Fruit fly (Drosophila melanogaster) whole organism, wandering third instar larva: ENCODE results near the gene Jon25Biii.

Experiments
- Abd-B ChIP-seq: fragments of >200 bp; optimal IDR thresholded peaks from 2 replicates; lab custom pipeline; 2017; ENCODE audit warnings: missing biosample characterization, missing genetic modification characterization
- CG32264 ChIP-seq: fragments of 200-800 bp; sonication (Bioruptor generic); optimal IDR thresholded peaks from 2 replicates; lab custom pipeline; 2016; ENCODE audit warnings: missing biosample characterization, missing genetic modification characterization
- CG9705 ChIP-seq: fragments of 200-800 bp; sonication (Bioruptor generic); optimal IDR thresholded peaks from 2 replicates; lab custom pipeline; 2018; ENCODE audit warnings: missing biosample characterization, mild to moderate bottlenecking, missing genetic modification characterization
- CrebA ChIP-seq: fragments of 200-800 bp; sonication (Bioruptor generic); optimal IDR thresholded peaks from 2 replicates; lab custom pipeline; 2016; ENCODE audit warnings: missing biosample characterization, mild to moderate bottlenecking, missing genetic modification characterization, borderline replicate concordance
- Dfd ChIP-seq: fragments of >200 bp; optimal IDR thresholded peaks from 2 replicates; lab custom pipeline; 2017; ENCODE audit warnings: missing biosample characterization, missing genetic modification characterization
- Dif ChIP-seq: fragments of 200-275, 200-300 bp; sonication (Bioruptor generic); optimal IDR thresholded peaks from 2 replicates; lab custom pipeline; 2018; ENCODE audit warnings: missing biosample characterization, missing genetic modification characterization; ENCODE audit not compliant: partially characterized antibody
- GATAd ChIP-seq: sonication (Bioruptor generic); optimal IDR thresholded peaks from 2 replicates; lab custom pipeline; 2016; ENCODE audit warnings: missing biosample characterization, missing genetic modification characterization
- HLH106 ChIP-seq: fragments of 200-800 bp; optimal IDR thresholded peaks from 3 replicates; lab custom pipeline; 2019; ENCODE audit warnings: missing biosample characterization, mild to moderate bottlenecking, missing genetic modification characterization, moderate library complexity
- Hnf4 ChIP-seq: fragments of 200-800 bp; sonication (Bioruptor generic); optimal IDR thresholded peaks from 2 replicates; lab custom pipeline; 2016; ENCODE audit warnings: missing biosample characterization, mild to moderate bottlenecking, missing genetic modification characterization
- Hr78 ChIP-seq: fragments of >200 bp; optimal IDR thresholded peaks from 2 replicates; lab custom pipeline; 2017; ENCODE audit warnings: missing biosample characterization, missing genetic modification characterization
- Hr83 ChIP-seq: fragments of 200-300 bp; sonication (Bioruptor generic); optimal IDR thresholded peaks from 2 replicates; lab custom pipeline; 2016; ENCODE audit warnings: missing biosample characterization, mild to moderate bottlenecking, missing genetic modification characterization, moderate library complexity; ENCODE audit not compliant: poor library complexity, severe bottlenecking
- Jra ChIP-seq: sonication (Bioruptor generic); optimal IDR thresholded peaks from 2 replicates; lab custom pipeline; 2016; ENCODE audit warnings: missing biosample characterization, missing genetic modification characterization
- Mio ChIP-seq: sonication (Bioruptor generic); optimal IDR thresholded peaks from 2 replicates; lab custom pipeline; 2016; ENCODE audit warnings: missing biosample characterization, missing genetic modification characterization
- Myc ChIP-seq: fragments of >200 bp; optimal IDR thresholded peaks from 2 replicates; lab custom pipeline; 2017
- N ChIP-seq: fragments of >200 bp; optimal IDR thresholded peaks from 2 replicates; lab custom pipeline; 2018; ENCODE audit warnings: missing biosample characterization, missing external identifiers, missing genetic modification characterization
- OdsH ChIP-seq: fragments of 200-800 bp; sonication (Bioruptor generic); optimal IDR thresholded peaks from 2 replicates; lab custom pipeline; 2016; ENCODE audit warnings: missing biosample characterization, mild to moderate bottlenecking, missing genetic modification characterization
- Rel ChIP-seq, 2 experiments: fragments of 200-800 bp; sonication (Bioruptor generic) in 1 of 2; optimal IDR thresholded peaks; 2 replicates in 1 of 2; 3 replicates in 1 of 2; lab custom pipeline; 2016 to 2019; ENCODE audit warnings: mild to moderate bottlenecking in 2 of 2, missing biosample characterization in 2 of 2, missing genetic modification characterization in 2 of 2, moderate library complexity in 1 of 2
- Sp1 ChIP-seq: fragments of 200-800 bp; sonication (Bioruptor generic); optimal IDR thresholded peaks from 3 replicates; lab custom pipeline; 2019; ENCODE audit warnings: missing biosample characterization, mild to moderate bottlenecking, missing genetic modification characterization, moderate library complexity
- Vsx2 ChIP-seq: fragments of 200-300, 225-300 bp; sonication (Bioruptor generic); optimal IDR thresholded peaks from 2 replicates; lab custom pipeline; 2018; ENCODE audit warnings: missing biosample characterization, missing genetic modification characterization; ENCODE audit not compliant: partially characterized antibody
- br ChIP-seq: fragments of 200-800 bp; sonication (Bioruptor generic); optimal IDR thresholded peaks from 2 replicates; lab custom pipeline; 2016; ENCODE audit warnings: missing biosample characterization, missing genetic modification characterization
- brk ChIP-seq: fragments of 200-800 bp; sonication (Bioruptor generic); optimal IDR thresholded peaks from 2 replicates; lab custom pipeline; 2016; ENCODE audit warnings: missing biosample characterization, mild to moderate bottlenecking, missing genetic modification characterization
- dl ChIP-seq, 2 experiments: fragments of 175-275, 200-275 bp in 1 of 2; fragments of 200-275 bp in 1 of 2; sonication (Bioruptor generic); optimal IDR thresholded peaks; lab custom pipeline; 2018; ENCODE audit warnings: mild to moderate bottlenecking in 2 of 2, missing biosample characterization in 2 of 2, missing genetic modification characterization in 2 of 2, moderate library complexity in 2 of 2; ENCODE audit not compliant: partially characterized antibody in 2 of 2, insufficient read depth in 1 of 2
- dmrt93B ChIP-seq: fragments of 200-800 bp; sonication (Bioruptor generic); optimal IDR thresholded peaks from 2 replicates; lab custom pipeline; 2018; ENCODE audit warnings: missing biosample characterization, mild to moderate bottlenecking, missing genetic modification characterization
- dsf ChIP-seq: sonication (Bioruptor generic); optimal IDR thresholded peaks from 2 replicates; lab custom pipeline; 2016; ENCODE audit warnings: missing biosample characterization, missing genetic modification characterization, borderline replicate concordance
- ey ChIP-seq: fragments of 200-800 bp; sonication (Bioruptor generic); optimal IDR thresholded peaks from 2 replicates; lab custom pipeline; 2016; ENCODE audit warnings: missing biosample characterization, missing genetic modification characterization
- foxo ChIP-seq, 2 experiments: fragments of 200-800 bp; sonication (Bioruptor generic); optimal IDR thresholded peaks; 2 replicates in 1 of 2; 3 replicates in 1 of 2; lab custom pipeline; 2016 to 2017; ENCODE audit warnings: missing biosample characterization in 2 of 2, missing genetic modification characterization in 2 of 2
- fru ChIP-seq: fragments of 200-800 bp; sonication (Bioruptor generic); optimal IDR thresholded peaks from 3 replicates; lab custom pipeline; 2016; ENCODE audit warnings: missing biosample characterization, mild to moderate bottlenecking, missing genetic modification characterization
- h ChIP-seq: fragments of 200-800 bp; sonication (Bioruptor generic); optimal IDR thresholded peaks from 3 replicates; lab custom pipeline; 2016; ENCODE audit warnings: missing biosample characterization, mild to moderate bottlenecking, missing genetic modification characterization
- jim ChIP-seq: fragments of 175-275, 200-325 bp; sonication (Bioruptor generic); optimal IDR thresholded peaks from 2 replicates; lab custom pipeline; 2016; ENCODE audit warnings: missing biosample characterization, mild to moderate bottlenecking, missing genetic modification characterization
- lola ChIP-seq: fragments of >200 bp; optimal IDR thresholded peaks from 2 replicates; lab custom pipeline; 2017; ENCODE audit warnings: missing biosample characterization, missing genetic modification characterization
- pan ChIP-seq: fragments of >200 bp; optimal IDR thresholded peaks from 2 replicates; lab custom pipeline; 2017
- psq ChIP-seq: fragments of 200-800 bp; sonication (Bioruptor generic); optimal IDR thresholded peaks from 3 replicates; lab custom pipeline; 2017; ENCODE audit warnings: missing biosample characterization, mild to moderate bottlenecking, missing genetic modification characterization, moderate library complexity
- rgr ChIP-seq: fragments of 200-800 bp; sonication (Bioruptor generic); optimal IDR thresholded peaks from 3 replicates; lab custom pipeline; 2016; ENCODE audit warnings: missing biosample characterization, mild to moderate bottlenecking, missing genetic modification characterization
- sage ChIP-seq: fragments of 200-800 bp; sonication (Bioruptor generic); optimal IDR thresholded peaks from 2 replicates; lab custom pipeline; 2016; ENCODE audit warnings: missing biosample characterization, mild to moderate bottlenecking, missing genetic modification characterization
- sv ChIP-seq: fragments of 200-800 bp; sonication (Bioruptor generic); optimal IDR thresholded peaks from 3 replicates; lab custom pipeline; 2016; ENCODE audit warnings: missing biosample characterization, missing genetic modification characterization
- tai ChIP-seq: sonication (Bioruptor generic); optimal IDR thresholded peaks from 2 replicates; lab custom pipeline; 2016; ENCODE audit warnings: missing biosample characterization, missing genetic modification characterization
- usp ChIP-seq: fragments of >200 bp; optimal IDR thresholded peaks from 2 replicates; lab custom pipeline; 2017; ENCODE audit warnings: missing biosample characterization, missing genetic modification characterization
- woc ChIP-seq: sonication (Bioruptor generic); optimal IDR thresholded peaks from 2 replicates; lab custom pipeline; 2016; ENCODE audit warnings: missing biosample characterization, mild to moderate bottlenecking, missing genetic modification characterization

The Jon25Biii gene

dm6 chr2L:4950667-4951066 is at the start of gene Jon25Biii:
Gene Jon25Biii, minus strand, starts transcription at chr2L:4950767.
- TF ChIP-seq dmrt93B: no peak
- TF ChIP-seq Mio (GFP tag; lab: Kevin White, UChicago): no peak
- TF ChIP-seq ey (GFP tag; lab: Kevin White, UChicago): no peak
- no peak for TF ChIP-seq pan (lab: Kevin White, UChicago)
- no peak for TF ChIP-seq jim (GFP tag; lab: Kevin White, UChicago)
- no peak for TF ChIP-seq psq
- TF ChIP-seq N: no peak
- TF ChIP-seq OdsH (GFP tag; lab: Kevin White, UChicago): no peak
- no peak for TF ChIP-seq Hr83
- no peak for TF ChIP-seq lola (GFP tag; lab: Kevin White, UChicago)
- no peak for TF ChIP-seq fru (GFP tag; lab: Kevin White, UChicago)
- TF ChIP-seq Vsx2 (GFP tag; lab: Kevin White, UChicago): no peak
- TF ChIP-seq brk (GFP tag; lab: Kevin White, UChicago): no peak
- no peak for TF ChIP-seq Hnf4 (GFP tag; lab: Kevin White, UChicago)
- no peak for TF ChIP-seq rgr (GFP tag; lab: Kevin White, UChicago)
- TF ChIP-seq usp (GFP tag; lab: Kevin White, UChicago): no peak
- no peak for TF ChIP-seq Dfd (GFP tag; lab: Kevin White, UChicago)
- no peak for TF ChIP-seq Rel (GFP tag; optimal IDR thresholded peaks at IDR 0.05; lab: Kevin White, UChicago)
- TF ChIP-seq Rel (tag; optimal IDR thresholded peaks at IDR 0.05; lab: Kevin White, UChicago): no peak
- no peak for TF ChIP-seq HLH106 (tag; lab: Kevin White, UChicago)

dm6 chr2L:4999389-5000032 is 48.9 kb upstream of the Jon25Biii start:
- TF ChIP-seq jim (GFP tag; lab: Kevin White, UChicago) (no peak), GATAd (GFP tag; lab: Kevin White, UChicago) (no peak), Dif (GFP tag; lab: Kevin White, UChicago) (no peak), brk (GFP tag; lab: Kevin White, UChicago) (peak; percentile 25), Jra (no peak), dmrt93B (peak; percentile 23), Mio (GFP tag; lab: Kevin White, UChicago) (peak; percentile 49), dl (GFP tag; optimal IDR thresholded peaks at IDR 0.05; lab: Kevin White, UChicago; ENCODE audit: insufficient read depth in 1 of 2, partially characterized antibody in 2 of 2) (no peak), Hr78 (GFP tag; lab: Kevin White, UChicago) (no peak), OdsH (GFP tag; lab: Kevin White, UChicago) (peak; percentile 59), ey (GFP tag; lab: Kevin White, UChicago) (peak; percentile 81), foxo (GFP tag; optimal IDR thresholded peaks at IDR 0.05; lab: Kevin White, UChicago) (peak; percentile 24 to 84), Rel (GFP tag; optimal IDR thresholded peaks at IDR 0.05; lab: Kevin White, UChicago) (no peak), Rel (tag; optimal IDR thresholded peaks at IDR 0.05; lab: Kevin White, UChicago) (peak; percentile 7), tai (GFP tag; lab: Kevin White, UChicago) (peak; percentile 73), Hr83 (no peak), CrebA (GFP tag; lab: Kevin White, UChicago) (peak; percentile 44), Myc (lab: Kevin White, UChicago) (no peak), HLH106 (tag; lab: Kevin White, UChicago) (peak; percentile 79), sage (GFP tag; lab: Kevin White, UChicago) (no peak), Dfd (GFP tag; lab: Kevin White, UChicago) (no peak), lola (GFP tag; lab: Kevin White, UChicago) (no peak), Vsx2 (GFP tag; lab: Kevin White, UChicago) (no peak), CG9705 (GFP tag; lab: Kevin White, UChicago) (peak; percentile 27), br (GFP tag; lab: Kevin White, UChicago) (peak; percentile 79), Hnf4 (GFP tag; lab: Kevin White, UChicago) (peak; percentile 75), pan (lab: Kevin White, UChicago) (no peak), fru (GFP tag; lab: Kevin White, UChicago) (peak; percentile 73), rgr (GFP tag; lab: Kevin White, UChicago) (peak; percentile 81), CG32264 (GFP tag; lab: Kevin White, UChicago) (peak; percentile 56), dsf (GFP tag; lab: Kevin White, UChicago) (no peak), usp (GFP tag; lab: Kevin White, UChicago) (no peak), Abd-B (GFP tag; lab: Kevin White, UChicago) (no peak), psq (peak; percentile 7), woc (GFP tag; lab: Kevin White, UChicago) (no peak), Sp1 (peak; percentile 49), sv (GFP tag; lab: Kevin White, UChicago) (peak; percentile 26), h (GFP tag; lab: Kevin White, UChicago) (peak; percentile 85), N (no peak)
